Fruit fly (Drosophila melanogaster) whole organism, adult: ENCODE data around the gene CG10214.

ENCODE experiments used
- CG11617 ChIP-seq: fragments of 200-800 bp; sonication (Bioruptor generic); optimal IDR thresholded peaks from 2 replicates; lab custom pipeline; 2017; ENCODE audit warnings: mild to moderate bottlenecking, missing biosample characterization, missing genetic modification reagents, missing genetic modification characterization
- CG12768 ChIP-seq: fragments of 200-800 bp; sonication (Bioruptor generic); optimal IDR thresholded peaks from 2 replicates; lab custom pipeline; 2017; ENCODE audit warnings: missing biosample characterization, missing genetic modification characterization, mild to moderate bottlenecking, moderate library complexity, missing genetic modification reagents
- CG14711 ChIP-seq: fragments of 200-800 bp; sonication (Bioruptor generic); optimal IDR thresholded peaks from 2 replicates; lab custom pipeline; 2018; ENCODE audit warnings: missing biosample characterization, mild to moderate bottlenecking, missing genetic modification characterization, moderate library complexity
- CG1620 ChIP-seq: fragments of 200-800 bp; sonication (Bioruptor generic); optimal IDR thresholded peaks from 2 replicates; lab custom pipeline; 2016; ENCODE audit warnings: missing biosample characterization, missing genetic modification characterization
- CG33017 ChIP-seq: fragments of 200-800 bp; sonication (Bioruptor generic); optimal IDR thresholded peaks from 2 replicates; lab custom pipeline; 2018; ENCODE audit warnings: missing biosample characterization, mild to moderate bottlenecking, missing genetic modification characterization, moderate library complexity
- CG5204 ChIP-seq: fragments of 200-800 bp; sonication (Bioruptor generic); optimal IDR thresholded peaks from 2 replicates; lab custom pipeline; 2016; ENCODE audit warnings: missing biosample characterization, missing genetic modification characterization
- CG7045 ChIP-seq: fragments of 200-800 bp; sonication (Bioruptor generic); optimal IDR thresholded peaks from 2 replicates; lab custom pipeline; 2017; ENCODE audit warnings: missing biosample characterization, mild to moderate bottlenecking, missing genetic modification characterization
- CG7101 ChIP-seq: fragments of 200-800 bp; sonication (Bioruptor generic); optimal IDR thresholded peaks from 2 replicates; lab custom pipeline; 2018; ENCODE audit warnings: missing biosample characterization, mild to moderate bottlenecking, missing genetic modification characterization, moderate library complexity
- Clk ChIP-seq: fragments of 200-800 bp; sonication (Bioruptor generic); optimal IDR thresholded peaks from 2 replicates; lab custom pipeline; 2017; ENCODE audit warnings: missing biosample characterization, missing genetic modification characterization
- Crg-1 ChIP-seq: fragments of 200-800 bp; sonication (Bioruptor generic); optimal IDR thresholded peaks from 2 replicates; lab custom pipeline; 2016; ENCODE audit warnings: missing biosample characterization, missing genetic modification characterization
- Hr96 ChIP-seq: fragments of 200-800 bp; sonication (Bioruptor generic); optimal IDR thresholded peaks from 2 replicates; lab custom pipeline; 2016; ENCODE audit warnings: missing biosample characterization, missing genetic modification characterization
- Mnt ChIP-seq: fragments of 200-800 bp; sonication (Bioruptor generic); optimal IDR thresholded peaks from 2 replicates; lab custom pipeline; 2016; ENCODE audit warnings: missing biosample characterization, mild to moderate bottlenecking, missing genetic modification characterization
- bab1 ChIP-seq: fragments of 200-800 bp; sonication (Bioruptor generic); optimal IDR thresholded peaks from 3 replicates; lab custom pipeline; 2019; ENCODE audit warnings: missing biosample characterization, mild to moderate bottlenecking, missing genetic modification characterization, moderate library complexity
- cic ChIP-seq: fragments of 200-800 bp; sonication (Bioruptor generic); optimal IDR thresholded peaks from 2 replicates; lab custom pipeline; 2017; ENCODE audit warnings: missing biosample characterization, mild to moderate bottlenecking, missing genetic modification characterization, moderate library complexity
- cnc ChIP-seq, 2 experiments: fragments of >200 bp; optimal IDR thresholded peaks; 2 replicates each; lab custom pipeline; 2017
- kay ChIP-seq: fragments of 200-800 bp; sonication (Bioruptor generic); peaks from one replicate; lab custom pipeline; 2016; ENCODE audit warnings: missing biosample characterization, missing genetic modification characterization, borderline replicate concordance
- ovo ChIP-seq: fragments of 200-800 bp; sonication (Bioruptor generic); optimal IDR thresholded peaks from 2 replicates; lab custom pipeline; 2016; ENCODE audit warnings: missing biosample characterization, missing genetic modification characterization
- pad ChIP-seq: fragments of 200-800 bp; sonication (Bioruptor generic); optimal IDR thresholded peaks from 3 replicates; lab custom pipeline; 2017; ENCODE audit warnings: missing biosample characterization, missing genetic modification characterization, mild to moderate bottlenecking, moderate library complexity, missing genetic modification reagents
- tj ChIP-seq: fragments of 200-800 bp; sonication (Bioruptor generic); optimal IDR thresholded peaks from 3 replicates; lab custom pipeline; 2017; ENCODE audit warnings: missing biosample characterization, mild to moderate bottlenecking, missing genetic modification characterization, moderate library complexity
- toe ChIP-seq: fragments of 200-800 bp; sonication (Bioruptor generic); optimal IDR thresholded peaks from 2 replicates; lab custom pipeline; 2016; ENCODE audit warnings: missing biosample characterization, missing genetic modification characterization

CG10214 gene

DNA sequence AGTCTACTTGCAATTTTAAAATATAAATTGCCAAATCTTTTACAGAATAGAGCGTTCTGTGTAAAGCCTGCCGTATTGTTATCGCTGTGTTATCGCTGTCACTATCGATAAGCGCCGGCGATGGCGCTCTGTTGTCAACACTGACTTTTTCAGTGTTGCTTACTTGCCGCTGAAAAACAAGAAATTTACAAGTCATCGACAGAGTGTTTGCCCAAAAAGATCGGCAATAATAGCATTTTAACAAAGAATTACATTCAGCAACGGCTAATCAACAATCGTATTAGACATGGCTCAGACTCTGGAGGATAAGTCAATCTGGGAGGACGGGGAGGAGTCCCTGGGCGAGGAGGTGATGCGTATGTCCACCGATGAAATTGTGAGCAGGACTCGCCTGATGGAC, 14.6 kb downstream of the CG10214 start, which contains the start of the genes RanBP3 and Rpt5:
TSS of gene RanBP3 (minus strand) at position 107 of the 400 bp plus-strand sequence.
TSS of gene Rpt5 (plus strand) at position 149 of the 400 bp plus-strand sequence.
- TF ChIP-seq Hr96 = no peak
- TF ChIP-seq CG1620 = peak; percentile 82
- TF ChIP-seq Clk (GFP tag; lab: Kevin White, UChicago) = peak; percentile 40
- TF ChIP-seq ovo = peak; percentile 12
- peak; percentile 81 for TF ChIP-seq Crg-1 (GFP tag; lab: Kevin White, UChicago)
- TF ChIP-seq cic (GFP tag; lab: Kevin White, UChicago) = peak; percentile 37
- peak; percentile 67 for TF ChIP-seq bab1 (GFP tag; lab: Kevin White, UChicago)
- no peak for TF ChIP-seq CG5204 (GFP tag; lab: Kevin White, UChicago)
- TF ChIP-seq cnc (optimal IDR thresholded peaks at IDR 0.05; lab: Kevin White, UChicago) = peak; percentile 56 to 92
- peak; percentile 68 for TF ChIP-seq Mnt (GFP tag; lab: Kevin White, UChicago)
- peak; percentile 55 for TF ChIP-seq CG7045 (GFP tag; lab: Kevin White, UChicago)
- TF ChIP-seq tj (GFP tag; lab: Kevin White, UChicago) = no peak
- peak; percentile 80 for TF ChIP-seq CG7101
- TF ChIP-seq CG11617 (GFP tag; lab: Kevin White, UChicago) = peak; percentile 70
- TF ChIP-seq CG14711 (tag; lab: Kevin White, UChicago) = peak; percentile 75
- TF ChIP-seq CG12768 (GFP tag; lab: Kevin White, UChicago) = peak; percentile 86
- TF ChIP-seq kay (GFP tag; lab: Kevin White, UChicago) = no peak
- peak; percentile 59 for TF ChIP-seq CG33017 (tag; lab: Kevin White, UChicago)
- peak; percentile 26 for TF ChIP-seq toe (GFP tag; lab: Kevin White, UChicago)
- TF ChIP-seq pad (GFP tag; lab: Kevin White, UChicago) = peak; percentile 77

DNA sequence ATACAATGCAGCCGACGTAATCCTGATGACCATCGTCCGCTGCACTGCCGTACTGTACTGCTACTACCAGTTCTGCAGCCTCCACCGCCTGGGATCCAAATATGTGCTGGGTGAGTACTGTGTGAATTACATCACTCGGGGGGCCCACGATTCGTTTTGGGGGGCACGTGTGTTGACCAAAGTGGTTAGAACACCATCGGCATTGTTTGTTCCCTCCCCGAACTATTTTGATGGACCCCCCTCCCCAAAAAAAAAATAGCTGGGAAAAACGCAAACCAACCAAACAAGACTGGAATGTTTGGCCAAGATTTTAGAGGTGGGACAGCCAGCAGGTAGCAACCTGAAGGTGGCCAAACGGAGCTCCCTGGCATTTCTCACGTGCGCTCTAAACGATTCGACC, 19.8 kb downstream of the CG10214 start:
- TF ChIP-seq CG33017 (tag; lab: Kevin White, UChicago) = no peak
- no peak for TF ChIP-seq pad (GFP tag; lab: Kevin White, UChicago)
- no peak for TF ChIP-seq toe (GFP tag; lab: Kevin White, UChicago)
- no peak for TF ChIP-seq CG7045 (GFP tag; lab: Kevin White, UChicago)
- no peak for TF ChIP-seq CG7101
- no peak for TF ChIP-seq CG11617 (GFP tag; lab: Kevin White, UChicago)
- no peak for TF ChIP-seq tj (GFP tag; lab: Kevin White, UChicago)
- no peak for TF ChIP-seq CG12768 (GFP tag; lab: Kevin White, UChicago)
- TF ChIP-seq ovo = no peak
- no peak for TF ChIP-seq CG5204 (GFP tag; lab: Kevin White, UChicago)
- TF ChIP-seq CG14711 (tag; lab: Kevin White, UChicago) = no peak
- TF ChIP-seq Hr96 = no peak
- TF ChIP-seq cnc (optimal IDR thresholded peaks at IDR 0.05; lab: Kevin White, UChicago) = no peak
- no peak for TF ChIP-seq Crg-1 (GFP tag; lab: Kevin White, UChicago)

DNA sequence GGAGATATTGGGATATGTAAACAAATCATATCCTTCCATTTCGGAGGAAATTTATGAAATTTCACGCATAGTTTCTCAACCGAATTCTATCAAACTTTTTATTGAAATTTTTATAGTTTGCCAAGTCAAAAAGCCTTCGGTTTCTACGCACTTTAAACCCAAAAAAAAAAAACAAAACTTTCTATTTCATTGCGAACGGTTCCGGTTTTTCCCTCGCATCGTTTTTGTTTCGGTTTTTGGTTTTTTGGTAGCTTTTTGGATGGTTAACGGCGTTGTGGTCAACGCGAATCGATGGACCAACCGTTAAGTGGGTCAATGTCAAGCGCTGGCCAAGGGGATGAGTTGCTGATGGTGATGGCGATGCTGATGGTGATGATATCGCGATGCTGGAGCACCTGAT, 26.3 kb downstream of the CG10214 start:
- TF ChIP-seq Mnt (GFP tag; lab: Kevin White, UChicago) = no peak
- TF ChIP-seq toe (GFP tag; lab: Kevin White, UChicago) = no peak
- TF ChIP-seq CG5204 (GFP tag; lab: Kevin White, UChicago) = no peak
- TF ChIP-seq pad (GFP tag; lab: Kevin White, UChicago) = no peak
- TF ChIP-seq kay (GFP tag; lab: Kevin White, UChicago) = no peak
- TF ChIP-seq tj (GFP tag; lab: Kevin White, UChicago) = no peak
- no peak for TF ChIP-seq CG7101

DNA sequence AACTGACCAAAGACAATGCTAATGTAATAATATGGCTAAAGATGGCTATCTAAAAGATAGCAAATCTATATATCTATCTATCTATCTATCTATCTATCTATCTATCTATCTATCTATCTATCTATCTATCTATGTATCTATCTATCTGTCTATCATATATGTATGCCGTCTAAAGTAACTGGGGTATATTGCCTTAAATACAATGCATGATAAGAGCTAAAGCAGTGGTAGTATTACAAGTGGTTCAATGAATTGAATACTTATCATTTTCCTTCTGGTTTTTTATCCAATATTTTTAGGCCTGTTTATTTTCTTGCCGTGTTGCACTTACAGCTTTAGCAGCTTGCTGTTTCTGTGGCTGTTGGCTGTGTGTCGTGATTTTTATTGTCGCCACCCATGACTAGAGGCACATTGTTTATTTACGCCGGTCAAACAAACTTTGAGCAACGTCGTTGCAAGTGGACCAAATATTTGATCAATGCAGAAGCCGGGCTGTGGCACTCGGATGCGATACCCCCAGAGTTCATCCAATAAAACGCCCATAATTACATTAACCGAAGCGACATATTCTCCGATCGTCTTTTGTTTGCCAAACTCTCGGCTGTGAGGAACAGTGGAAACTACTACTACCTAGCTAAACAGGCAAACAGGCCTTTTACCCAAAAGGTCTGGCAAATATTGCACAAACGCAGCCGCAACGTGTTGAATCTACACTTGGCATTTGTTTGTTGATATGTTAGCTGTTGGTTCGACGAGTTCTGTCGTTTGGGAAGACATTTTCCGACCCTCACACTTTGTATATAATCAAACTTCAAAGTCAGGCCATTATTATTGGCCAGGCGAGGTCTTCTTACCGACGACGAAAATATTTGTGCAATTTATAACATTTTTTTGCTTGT, 29.4 kb downstream of the CG10214 start:
- no peak for TF ChIP-seq Clk (GFP tag; lab: Kevin White, UChicago)
- no peak for TF ChIP-seq cic (GFP tag; lab: Kevin White, UChicago)
- TF ChIP-seq Mnt (GFP tag; lab: Kevin White, UChicago) = no peak
- no peak for TF ChIP-seq Hr96
- no peak for TF ChIP-seq CG5204 (GFP tag; lab: Kevin White, UChicago)
- TF ChIP-seq kay (GFP tag; lab: Kevin White, UChicago) = no peak
- no peak for TF ChIP-seq toe (GFP tag; lab: Kevin White, UChicago)
- TF ChIP-seq bab1 (GFP tag; lab: Kevin White, UChicago) = no peak

DNA sequence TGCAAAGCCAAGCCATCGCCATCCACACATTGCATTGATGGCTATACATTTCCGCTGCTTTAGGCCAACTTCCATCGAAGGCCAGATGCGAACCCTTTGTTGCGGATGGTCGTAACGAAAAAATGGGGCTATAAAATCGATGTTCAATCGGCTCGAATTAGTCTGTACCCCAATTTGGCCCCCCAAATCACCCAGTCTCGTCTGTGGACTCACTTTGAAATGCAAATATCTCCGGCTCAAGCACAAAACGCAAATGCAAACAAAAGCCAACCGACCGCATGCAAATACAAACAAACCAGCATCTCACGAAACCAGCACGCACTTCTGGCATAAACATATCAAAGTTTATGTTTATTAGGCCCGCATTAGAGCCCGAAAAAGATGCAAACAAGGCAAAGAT, 30.9 kb downstream of the CG10214 start:
- TF ChIP-seq CG33017 (tag; lab: Kevin White, UChicago) = no peak
- no peak for TF ChIP-seq Mnt (GFP tag; lab: Kevin White, UChicago)
- no peak for TF ChIP-seq ovo
- TF ChIP-seq CG7045 (GFP tag; lab: Kevin White, UChicago) = no peak
- no peak for TF ChIP-seq tj (GFP tag; lab: Kevin White, UChicago)
- TF ChIP-seq pad (GFP tag; lab: Kevin White, UChicago) = no peak
- TF ChIP-seq toe (GFP tag; lab: Kevin White, UChicago) = no peak
- no peak for TF ChIP-seq CG1620
- TF ChIP-seq Hr96 = no peak
- TF ChIP-seq CG7101 = no peak
- no peak for TF ChIP-seq kay (GFP tag; lab: Kevin White, UChicago)
- TF ChIP-seq CG11617 (GFP tag; lab: Kevin White, UChicago) = no peak
- TF ChIP-seq Clk (GFP tag; lab: Kevin White, UChicago) = no peak
- no peak for TF ChIP-seq Crg-1 (GFP tag; lab: Kevin White, UChicago)
- no peak for TF ChIP-seq CG5204 (GFP tag; lab: Kevin White, UChicago)
- no peak for TF ChIP-seq bab1 (GFP tag; lab: Kevin White, UChicago)
- TF ChIP-seq cnc (optimal IDR thresholded peaks at IDR 0.05; lab: Kevin White, UChicago) = no peak
- no peak for TF ChIP-seq CG12768 (GFP tag; lab: Kevin White, UChicago)
- TF ChIP-seq CG14711 (tag; lab: Kevin White, UChicago) = no peak
